Worm (Caenorhabditis elegans) whole organism, L1 larva: ENCODE data around the gene phf-15.
A peak's percentile ranks its signal among the peaks of the same experiment; 100 is the strongest.

ENCODE experiments used
- F16B12.6 ChIP-seq: fragments of 150-350 bp; optimal IDR thresholded peaks from 2 replicates; lab custom pipeline; 2014; ENCODE audit warnings: missing biosample characterization, missing genetic modification characterization
- Y116A8C.19 ChIP-seq: sonication (generic microtip); optimal IDR thresholded peaks from 2 replicates; lab custom pipeline; 2016; ENCODE audit warnings: missing compliant biosample characterization, missing genetic modification characterization, borderline replicate concordance
- alr-1 ChIP-seq: fragments of 200-800 bp; sonication (Bioruptor generic); optimal IDR thresholded peaks from 2 replicates; lab custom pipeline; 2018; ENCODE audit warnings: borderline replicate concordance, mild to moderate bottlenecking, missing genetic modification characterization, missing compliant biosample characterization
- blmp-1 ChIP-seq: fragments of 150-350 bp; optimal IDR thresholded peaks from 2 replicates; lab custom pipeline; 2014; ENCODE audit warnings: missing biosample characterization, missing genetic modification characterization
- ceh-63 ChIP-seq: fragments of 200-800 bp; sonication (Bioruptor generic); optimal IDR thresholded peaks from 2 replicates; lab custom pipeline; 2018; ENCODE audit warnings: mild to moderate bottlenecking, missing genetic modification characterization, missing compliant biosample characterization
- ceh-90 ChIP-seq: sonication (generic microtip); optimal IDR thresholded peaks from 2 replicates; lab custom pipeline; 2016; ENCODE audit warnings: missing genetic modification characterization, missing compliant biosample characterization
- dpl-1 ChIP-seq, 3 experiments: fragments of 150-350 bp in 2 of 3; sonication (generic microtip) in 1 of 3; optimal IDR thresholded peaks; 2 replicates each; lab custom pipeline; 2014 to 2017; ENCODE audit warnings: missing biosample characterization in 3 of 3, missing genetic modification characterization in 3 of 3, missing genetic modification reagents in 3 of 3
- efl-1 ChIP-seq, 4 experiments: fragments of 150-350 bp; optimal IDR thresholded peaks in 3 of 4; peaks in 1 of 4; 1 replicate in 1 of 4; 2 replicates in 3 of 4; lab custom pipeline; 2014; ENCODE audit warnings: missing biosample characterization in 2 of 4, missing genetic modification characterization in 2 of 4, missing genetic modification reagents in 2 of 4
- efl-3 ChIP-seq: fragments of 200-800 bp; sonication (Bioruptor generic); optimal IDR thresholded peaks from 2 replicates; lab custom pipeline; 2018; ENCODE audit warnings: mild to moderate bottlenecking, missing genetic modification characterization, missing compliant biosample characterization
- egl-13 ChIP-seq: sonication (generic microtip); optimal IDR thresholded peaks from 2 replicates; lab custom pipeline; 2016; ENCODE audit warnings: missing genotype, missing genetic modification reagents, missing genetic modification characterization, missing compliant biosample characterization
- elt-2 ChIP-seq: sonication (generic microtip); optimal IDR thresholded peaks from 2 replicates; lab custom pipeline; 2016; ENCODE audit warnings: missing genetic modification characterization, mild to moderate bottlenecking, inconsistent platforms, missing compliant biosample characterization, missing genetic modification reagents
- elt-3 ChIP-seq, 6 experiments: fragments of 150-350 bp in 1 of 6; sonication (generic microtip); optimal IDR thresholded peaks; 2 replicates each; lab custom pipeline; 2017 to 2018; ENCODE audit warnings: missing biosample characterization in 6 of 6, missing genetic modification characterization in 6 of 6, inconsistent platforms in 1 of 6
- ets-5 ChIP-seq: fragments of 200-800 bp; sonication (Bioruptor generic); IDR thresholded peaks from 2 replicates; pipeline ENCODE4 v1.3.6; 2022; ENCODE audit warnings: missing genetic modification characterization, missing compliant biosample characterization
- fos-1 ChIP-seq: fragments of 150-350 bp; optimal IDR thresholded peaks from 2 replicates; lab custom pipeline; 2014; ENCODE audit warnings: missing biosample characterization, missing genetic modification characterization
- grh-1 ChIP-seq: fragments of 200-800 bp; sonication (Bioruptor generic); IDR thresholded peaks from 2 replicates; pipeline ENCODE4 v1.3.6; 2022; ENCODE audit warnings: missing genetic modification reagents, missing genetic modification characterization, missing compliant biosample characterization
- hlh-17 ChIP-seq: fragments of 200-800 bp; sonication (Bioruptor generic); optimal IDR thresholded peaks from 2 replicates; lab custom pipeline; 2018; ENCODE audit warnings: missing genetic modification characterization, mild to moderate bottlenecking, missing compliant biosample characterization, moderate library complexity, borderline replicate concordance
- hlh-4 ChIP-seq: sonication (generic microtip); optimal IDR thresholded peaks from 2 replicates; lab custom pipeline; 2016; ENCODE audit warnings: mild to moderate bottlenecking, missing genetic modification characterization, missing compliant biosample characterization
- hpl-2 ChIP-seq: fragments of 150-350 bp; optimal IDR thresholded peaks from 2 replicates; lab custom pipeline; 2014; ENCODE audit warnings: missing biosample characterization, missing genetic modification reagents, missing genetic modification characterization
- irx-1 ChIP-seq: sonication (generic microtip); optimal IDR thresholded peaks from 2 replicates; lab custom pipeline; 2016; ENCODE audit warnings: missing genetic modification characterization, missing compliant biosample characterization
- lin-14 ChIP-seq: fragments of 200-800 bp; sonication (Bioruptor generic); optimal IDR thresholded peaks from 2 replicates; lab custom pipeline; 2018; ENCODE audit warnings: mild to moderate bottlenecking, missing genetic modification characterization, moderate library complexity, missing compliant biosample characterization
- lin-15B ChIP-seq: fragments of 150-350 bp; sonication (generic microtip); optimal IDR thresholded peaks from 3 replicates; lab custom pipeline; 2014; ENCODE audit warnings: missing biosample characterization, missing genetic modification characterization
- lin-35 ChIP-seq, 2 experiments: fragments of 150-350 bp; optimal IDR thresholded peaks; 2 replicates each; lab custom pipeline; 2014; ENCODE audit warnings: missing biosample characterization in 2 of 2, missing genetic modification characterization in 2 of 2, missing genetic modification reagents in 2 of 2
- lir-3 ChIP-seq: sonication (generic microtip); optimal IDR thresholded peaks from 2 replicates; lab custom pipeline; 2016; ENCODE audit warnings: mild to moderate bottlenecking, missing genetic modification characterization, moderate library complexity, missing compliant biosample characterization; ENCODE audit not compliant: poor library complexity
- lsy-2 ChIP-seq, 2 experiments: fragments of 150-350 bp; optimal IDR thresholded peaks; 2 replicates each; lab custom pipeline; 2014; ENCODE audit warnings: missing biosample characterization in 2 of 2, missing genetic modification characterization in 2 of 2
- mdl-1 ChIP-seq, 2 experiments: fragments of 150-350 bp; optimal IDR thresholded peaks; 2 replicates each; lab custom pipeline; 2014 to 2017; ENCODE audit warnings: missing biosample characterization in 2 of 2, missing genetic modification characterization in 2 of 2, inconsistent platforms in 1 of 2
- mef-2 ChIP-seq: fragments of 150-350 bp; optimal IDR thresholded peaks from 2 replicates; lab custom pipeline; 2014; ENCODE audit warnings: missing biosample characterization, missing genetic modification characterization
- mep-1 ChIP-seq: fragments of 150-350 bp; optimal IDR thresholded peaks from 2 replicates; lab custom pipeline; 2014; ENCODE audit warnings: missing biosample characterization, missing genetic modification characterization
- nhr-19 ChIP-seq: fragments of 200-800 bp; sonication (Bioruptor generic); conservative IDR thresholded peaks from 2 replicates; pipeline ENCODE4 v1.3.6; 2022; ENCODE audit warnings: missing genetic modification characterization, missing compliant biosample characterization
- nhr-20 ChIP-seq: sonication (generic microtip); optimal IDR thresholded peaks from 2 replicates; lab custom pipeline; 2016; ENCODE audit warnings: mild to moderate bottlenecking, missing genetic modification characterization, missing compliant biosample characterization
- nhr-28 ChIP-seq: fragments of 150-350 bp; optimal IDR thresholded peaks from 2 replicates; lab custom pipeline; 2014; ENCODE audit warnings: missing biosample characterization, missing genetic modification characterization
- nhr-71 ChIP-seq: sonication (generic microtip); optimal IDR thresholded peaks from 2 replicates; lab custom pipeline; 2016; ENCODE audit warnings: mild to moderate bottlenecking, missing genetic modification characterization, moderate library complexity, missing compliant biosample characterization
- nhr-76 ChIP-seq: sonication (generic microtip); optimal IDR thresholded peaks from 2 replicates; lab custom pipeline; 2017; ENCODE audit warnings: missing biosample characterization, missing genetic modification characterization
- nhr-85 ChIP-seq: sonication (generic microtip); peaks from one replicate; lab custom pipeline; 2016; ENCODE audit warnings: missing genetic modification characterization, inconsistent platforms, missing compliant biosample characterization
- pqm-1 ChIP-seq: sonication (generic microtip); optimal IDR thresholded peaks from 3 replicates; lab custom pipeline; 2017; ENCODE audit warnings: missing biosample characterization, missing genetic modification characterization
- skn-1 ChIP-seq: fragments of 150-350 bp; optimal IDR thresholded peaks from 2 replicates; lab custom pipeline; 2014; ENCODE audit warnings: missing biosample characterization, missing genetic modification characterization
- snpc-4 ChIP-seq: fragments of 150-350 bp; optimal IDR thresholded peaks from 2 replicates; lab custom pipeline; 2014; ENCODE audit warnings: missing biosample characterization, missing genetic modification characterization
- sup-37 ChIP-seq: fragments of 200-800 bp; sonication (Bioruptor generic); optimal IDR thresholded peaks from 2 replicates; lab custom pipeline; 2018; ENCODE audit warnings: mild to moderate bottlenecking, missing genetic modification characterization, missing compliant biosample characterization
- tlp-1 ChIP-seq: fragments of 150-350 bp; optimal IDR thresholded peaks from 2 replicates; lab custom pipeline; 2014; ENCODE audit warnings: missing biosample characterization, missing genetic modification characterization
- xbp-1 ChIP-seq: sonication (generic microtip); optimal IDR thresholded peaks from 2 replicates; lab custom pipeline; 2016; ENCODE audit warnings: missing genetic modification characterization, missing compliant biosample characterization
- zag-1 ChIP-seq: fragments of 150-350 bp; optimal IDR thresholded peaks from 2 replicates; lab custom pipeline; 2014; ENCODE audit warnings: missing biosample characterization, missing genetic modification characterization

The phf-15 gene

DNA sequence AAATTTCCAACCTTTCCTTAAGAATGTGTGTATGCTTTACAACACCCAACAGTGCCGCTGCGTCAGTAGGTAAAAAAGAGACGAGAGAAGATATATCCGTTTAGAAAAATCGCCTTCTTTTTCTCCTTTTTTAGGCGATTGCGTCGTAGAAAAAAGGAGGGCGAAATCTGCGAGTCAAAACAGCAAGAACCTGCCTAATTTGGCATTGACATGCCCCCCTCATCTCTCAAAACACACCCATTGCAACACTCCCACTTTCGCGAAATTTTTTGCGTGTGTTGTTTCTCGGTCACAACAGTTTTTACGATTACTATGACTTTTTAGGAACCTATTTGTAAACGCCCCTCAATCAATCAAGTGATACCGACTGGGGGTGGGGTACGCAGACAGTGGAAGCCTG lies 29.0 kb downstream of the phf-15 start (continued):
- TF ChIP-seq mdl-1 (tag; optimal IDR thresholded peaks at IDR 0.05; lab: Kevin White, UChicago) (no peak), ceh-63 (GFP tag; lab: Kevin White, UChicago) (no peak), alr-1 (tag; lab: Kevin White, UChicago) (no peak), skn-1 (no peak), nhr-71 (tag; lab: Kevin White, UChicago) (no peak), dpl-1 (GFP tag; optimal IDR thresholded peaks at IDR 0.05; lab: Kevin White, UChicago) (no peak), grh-1 (GFP tag; lab: Robert Waterston, UW) (no peak), lir-3 (tag; lab: Kevin White, UChicago) (no peak), mef-2 (tag; lab: Kevin White, UChicago) (no peak), sup-37 (GFP tag; lab: Kevin White, UChicago) (no peak), nhr-19 (GFP tag; lab: Robert Waterston, UW) (no peak), ceh-90 (tag; lab: Kevin White, UChicago) (no peak), ets-5 (GFP tag; lab: Robert Waterston, UW) (no peak), mep-1 (tag; lab: Kevin White, UChicago) (peak; percentile 30), efl-3 (GFP tag; lab: Kevin White, UChicago) (no peak), tlp-1 (tag; lab: Kevin White, UChicago) (no peak), snpc-4 (tag; lab: Kevin White, UChicago) (no peak)

DNA sequence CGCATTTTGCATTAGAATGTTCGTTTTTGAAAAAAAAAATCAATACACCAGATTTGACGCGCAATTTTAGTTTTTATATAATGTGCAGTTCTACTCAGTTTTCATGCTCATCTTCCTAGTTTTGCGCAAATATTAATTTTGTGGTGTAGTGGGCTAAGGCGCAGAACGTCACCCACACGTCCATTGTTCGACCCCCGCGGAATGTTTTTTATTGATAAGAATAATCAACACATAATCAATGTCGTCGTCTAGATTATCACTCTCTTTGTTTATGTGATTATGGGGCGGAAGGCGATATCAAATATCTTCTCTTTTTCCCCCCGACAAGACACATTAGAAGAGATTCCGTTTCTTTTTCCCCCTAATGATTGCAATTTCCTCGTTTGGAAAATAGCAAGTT lies 33.1 kb downstream of the phf-15 start:
- TF ChIP-seq lin-15B (tag; lab: Kevin White, UChicago) (no peak), efl-1 (optimal IDR thresholded peaks at IDR 0.05; lab: Kevin White, UChicago) (no peak), efl-1 (GFP tag; optimal IDR thresholded peaks at IDR 0.05 in 1 of 2; lab: Kevin White, UChicago) (peak in 1 of 2 experiments; percentile 58), blmp-1 (peak; percentile 71), nhr-76 (no peak), elt-3 (tag; optimal IDR thresholded peaks at IDR 0.05; lab: Kevin White, UChicago) (peak in 5 of 6 experiments; percentile 13 to 81 (median 64)), efl-3 (GFP tag; lab: Kevin White, UChicago) (no peak), lin-35 (GFP tag; optimal IDR thresholded peaks at IDR 0.05; lab: Kevin White, UChicago) (peak in 1 of 2 experiments; percentile 1), mdl-1 (tag; optimal IDR thresholded peaks at IDR 0.05; lab: Kevin White, UChicago) (no peak)

DNA sequence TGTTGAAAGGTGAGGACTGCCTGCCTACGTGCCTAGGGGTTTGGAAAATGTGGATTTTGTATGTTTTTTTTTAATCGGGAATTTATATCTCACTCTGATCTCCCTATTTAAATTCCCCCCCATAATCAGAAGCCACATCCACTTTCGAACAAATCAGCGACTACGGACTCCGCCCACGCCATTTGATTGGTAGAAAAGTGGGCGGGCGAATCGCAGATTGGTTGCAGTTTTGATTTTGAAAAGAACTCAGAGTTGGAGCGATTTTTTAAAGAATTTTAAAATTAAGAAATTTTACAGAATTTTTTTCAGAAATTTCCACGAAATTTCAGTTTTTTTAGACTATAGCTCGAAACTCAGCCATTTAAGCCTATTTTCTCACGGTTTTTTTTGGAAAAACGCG lies 37.4 kb downstream of the phf-15 start:
- TF ChIP-seq nhr-85 (tag; lab: Kevin White, UChicago) (peak; percentile 3), grh-1 (GFP tag; lab: Robert Waterston, UW) (no peak)

DNA sequence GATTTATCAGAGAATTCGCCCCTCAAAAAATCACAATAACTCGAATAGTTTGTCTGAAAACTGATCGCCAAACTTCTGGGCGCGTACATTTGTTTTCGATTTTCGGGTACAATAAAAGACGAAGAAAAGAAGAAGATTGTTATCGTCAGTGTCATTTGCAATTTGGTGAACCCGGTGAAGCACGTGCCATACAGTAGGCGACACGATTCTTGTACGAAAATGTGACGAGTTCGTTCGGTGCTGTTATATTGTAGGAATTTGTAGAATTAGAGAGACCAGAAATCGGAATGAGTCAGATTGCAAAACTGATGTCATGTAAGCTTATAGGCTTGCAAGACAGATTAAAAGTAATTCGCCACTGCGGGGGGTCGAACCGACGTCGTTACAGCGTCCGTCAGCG lies 45.1 kb downstream of the phf-15 start:
- TF ChIP-seq nhr-85 (tag; lab: Kevin White, UChicago), result peak; percentile 75
- TF ChIP-seq hlh-17, result no peak
- peak in 1 of 2 experiments; percentile 8 for TF ChIP-seq lin-35 (GFP tag; optimal IDR thresholded peaks at IDR 0.05; lab: Kevin White, UChicago)
- no peak for TF ChIP-seq nhr-28 (tag; lab: Kevin White, UChicago)
- TF ChIP-seq lsy-2 (tag; optimal IDR thresholded peaks at IDR 0.05; lab: Kevin White, UChicago), result peak in 1 of 2 experiments; percentile 6
- TF ChIP-seq blmp-1, result peak; percentile 27
- peak in 1 of 2 experiments; percentile 49 for TF ChIP-seq mdl-1 (tag; optimal IDR thresholded peaks at IDR 0.05; lab: Kevin White, UChicago)
- no peak for TF ChIP-seq alr-1 (tag; lab: Kevin White, UChicago)
- peak; percentile 20 for TF ChIP-seq lin-14 (GFP tag; lab: Kevin White, UChicago)
- no peak for TF ChIP-seq Y116A8C.19 (tag; lab: Kevin White, UChicago)

DNA sequence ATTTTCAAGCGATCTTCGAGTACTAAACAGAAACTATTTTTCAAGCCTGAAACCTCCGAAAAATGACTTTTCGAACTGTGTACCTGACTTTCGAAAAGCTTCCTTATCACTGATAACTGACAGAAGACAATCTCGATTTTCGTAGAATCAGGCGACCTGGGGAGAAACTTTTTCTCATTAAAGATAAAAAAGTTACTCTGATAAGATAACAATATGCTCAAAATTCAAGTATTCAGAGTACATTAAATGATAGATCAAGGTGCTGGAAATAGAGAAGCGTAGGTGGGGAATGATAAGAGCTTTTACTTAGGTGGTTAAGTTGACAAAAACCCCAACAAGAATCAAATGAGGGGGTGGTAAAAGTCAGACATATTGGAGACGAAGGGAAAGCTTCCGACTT lies 47.4 kb downstream of the phf-15 start, which contains the start of gene prk-2:
TSS of gene prk-2 (minus strand) at position 156 of the 400 bp plus-strand sequence.
- TF ChIP-seq F16B12.6 (tag; lab: Kevin White, UChicago), result no peak
- peak; percentile 99 for TF ChIP-seq elt-2 (tag; lab: Kevin White, UChicago)
- TF ChIP-seq mep-1 (tag; lab: Kevin White, UChicago), result no peak
- TF ChIP-seq xbp-1 (tag; lab: Kevin White, UChicago), result no peak
- no peak for TF ChIP-seq egl-13 (tag; lab: Kevin White, UChicago)
- TF ChIP-seq pqm-1 (tag; lab: Kevin White, UChicago), result peak; percentile 99
- no peak for TF ChIP-seq nhr-76
- TF ChIP-seq tlp-1 (tag; lab: Kevin White, UChicago), result peak; percentile 76
- TF ChIP-seq nhr-71 (tag; lab: Kevin White, UChicago), result peak; percentile 6
- TF ChIP-seq hpl-2, result no peak
- TF ChIP-seq irx-1, result no peak
- TF ChIP-seq zag-1, result no peak
- no peak for TF ChIP-seq hlh-4 (tag; lab: Kevin White, UChicago)
- TF ChIP-seq fos-1 (tag; lab: Kevin White, UChicago), result no peak
- TF ChIP-seq blmp-1, result peak; percentile 21
- no peak for TF ChIP-seq efl-1 (optimal IDR thresholded peaks at IDR 0.05; lab: Kevin White, UChicago)
- TF ChIP-seq efl-1 (GFP tag; optimal IDR thresholded peaks at IDR 0.05 in 1 of 2; lab: Kevin White, UChicago), result no peak
- TF ChIP-seq nhr-20 (tag; lab: Kevin White, UChicago), result peak; percentile 29
- TF ChIP-seq lin-14 (GFP tag; lab: Kevin White, UChicago), result peak; percentile 10
